Worm (Caenorhabditis elegans) whole organism, L4 larva: Measurements from ENCODE around the gene Y47D7A.17.

ENCODE experiments used
- F44E2.7 ChIP-seq: fragments of 200-800 bp; sonication (Bioruptor generic); IDR thresholded peaks from 2 replicates; pipeline ENCODE4 v2.1.2; 2022; ENCODE audit warnings: missing genetic modification characterization, missing compliant biosample characterization
- Y75B8A.6 ChIP-seq: fragments of 200-800 bp; sonication (Bioruptor generic); IDR thresholded peaks from 2 replicates; pipeline ENCODE4 v1.3.6; 2022; ENCODE audit warnings: missing genetic modification reagents, missing genetic modification characterization, missing compliant biosample characterization
- aly-2 ChIP-seq: sonication (generic microtip); optimal IDR thresholded peaks from 2 replicates; lab custom pipeline; 2018; ENCODE audit warnings: missing biosample characterization, missing genetic modification characterization
- daf-12 ChIP-seq: fragments of 150-350 bp; optimal IDR thresholded peaks from 2 replicates; lab custom pipeline; 2014; ENCODE audit warnings: missing biosample characterization, missing genetic modification reagents, missing genetic modification characterization
- egl-27 ChIP-seq: sonication (generic microtip); optimal IDR thresholded peaks from 3 replicates; lab custom pipeline; 2017; ENCODE audit warnings: missing biosample characterization, missing genetic modification reagents, missing genetic modification characterization
- fkh-10 ChIP-seq: fragments of 150-350 bp; optimal IDR thresholded peaks from 2 replicates; lab custom pipeline; 2014; ENCODE audit warnings: missing biosample characterization, missing genetic modification reagents, missing genetic modification characterization
- mdt-29 ChIP-seq: fragments of 200-800 bp; sonication (Bioruptor generic); IDR thresholded peaks from 2 replicates; pipeline ENCODE4 v1.3.6; 2022; ENCODE audit warnings: missing genetic modification reagents, missing genetic modification characterization, missing compliant biosample characterization
- pha-4 ChIP-seq, 2 experiments: fragments of 150-350 bp in 1 of 2; fragments of 200-800 bp in 1 of 2; sonication (Bioruptor generic) in 1 of 2; IDR thresholded peaks in 1 of 2; optimal IDR thresholded peaks in 1 of 2; 2 replicates each; pipeline versions ENCODE4 v1.3.6 to Lab custom; 2014 to 2022; ENCODE audit warnings: missing genetic modification characterization in 2 of 2, missing genetic modification reagents in 2 of 2, missing biosample characterization in 1 of 2, missing compliant biosample characterization in 1 of 2
- snpc-4 ChIP-seq: fragments of 150-350 bp; optimal IDR thresholded peaks from 2 replicates; lab custom pipeline; 2014; ENCODE audit warnings: missing biosample characterization, missing genetic modification characterization
- spr-1 ChIP-seq: sonication (generic microtip); optimal IDR thresholded peaks from 2 replicates; lab custom pipeline; 2016; ENCODE audit warnings: mild to moderate bottlenecking, missing genetic modification characterization, missing compliant biosample characterization
- unc-39 ChIP-seq: sonication (generic microtip); optimal IDR thresholded peaks from 2 replicates; lab custom pipeline; 2017; ENCODE audit warnings: missing biosample characterization, missing genetic modification characterization
- unc-62 ChIP-seq, 3 experiments: fragments of 150-350 bp in 1 of 3; sonication (generic microtip); optimal IDR thresholded peaks in 2 of 3; peaks in 1 of 3; 1 replicate in 1 of 3; 2 replicates in 2 of 3; lab custom pipeline; 2014 to 2017; ENCODE audit warnings: missing biosample characterization in 3 of 3, missing genetic modification characterization in 3 of 3, missing genetic modification reagents in 3 of 3, missing genotype in 1 of 3
- zag-1 ChIP-seq: fragments of 150-350 bp; optimal IDR thresholded peaks from 2 replicates; lab custom pipeline; 2014; ENCODE audit warnings: missing biosample characterization, missing genetic modification characterization

DNA sequence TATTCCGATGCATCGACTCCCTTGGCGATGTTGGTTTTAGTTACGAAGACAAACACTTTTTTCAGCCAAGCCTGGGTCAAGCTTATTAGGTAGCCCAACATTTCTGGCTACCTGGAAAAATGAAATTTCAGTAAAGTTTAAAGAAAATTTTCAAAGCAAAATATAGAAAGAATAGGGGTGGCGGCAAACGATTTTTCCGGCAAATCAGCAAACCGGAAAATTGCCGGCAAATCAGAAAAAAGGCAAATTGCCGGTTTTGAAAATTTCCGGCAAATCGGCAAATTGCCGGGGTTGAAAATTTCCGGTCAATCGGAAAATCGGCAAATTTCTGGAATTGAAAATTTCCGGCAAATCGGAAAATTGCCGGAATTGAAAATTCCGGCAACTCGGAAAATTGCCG, 34.0 kb downstream of the Y47D7A.17 start, which contains the start of gene F32D1.8:
- TF ChIP-seq zag-1 (tag; lab: Kevin White, UChicago) (no peak), mdt-29 (GFP tag; lab: Robert Waterston, UW) (no peak), aly-2 (no peak), unc-39 (no peak), spr-1 (no peak), pha-4 (GFP tag; IDR thresholded peaks at IDR 0.05; lab: Robert Waterston, UW) (no peak), pha-4 (tag; optimal IDR thresholded peaks at IDR 0.05; lab: Kevin White, UChicago) (no peak), snpc-4 (tag; lab: Kevin White, UChicago) (no peak), egl-27 (tag; lab: Kevin White, UChicago) (no peak), fkh-10 (GFP tag; lab: Kevin White, UChicago) (no peak), F44E2.7 (GFP tag; lab: Robert Waterston, UW) (no peak), unc-62 (GFP tag; optimal IDR thresholded peaks at IDR 0.05 in 1 of 2; lab: Kevin White, UChicago) (no peak), unc-62 (tag; optimal IDR thresholded peaks at IDR 0.05; lab: Kevin White, UChicago) (no peak), Y75B8A.6 (GFP tag; lab: Robert Waterston, UW) (no peak), daf-12 (no peak)
